Worm (Caenorhabditis elegans) whole organism, L1 larva: ENCODE measurements around the gene C39D10.8.

Experiments
- blmp-1 ChIP-seq: fragments of 150-350 bp; optimal IDR thresholded peaks from 2 replicates; lab custom pipeline; 2014; ENCODE audit warnings: missing biosample characterization, missing genetic modification characterization
- ceh-63 ChIP-seq: fragments of 200-800 bp; sonication (Bioruptor generic); optimal IDR thresholded peaks from 2 replicates; lab custom pipeline; 2018; ENCODE audit warnings: mild to moderate bottlenecking, missing genetic modification characterization, missing compliant biosample characterization
- efl-1 ChIP-seq, 4 experiments: fragments of 150-350 bp; optimal IDR thresholded peaks in 3 of 4; peaks in 1 of 4; 1 replicate in 1 of 4; 2 replicates in 3 of 4; lab custom pipeline; 2014; ENCODE audit warnings: missing biosample characterization in 2 of 4, missing genetic modification characterization in 2 of 4, missing genetic modification reagents in 2 of 4
- elt-2 ChIP-seq: sonication (generic microtip); optimal IDR thresholded peaks from 2 replicates; lab custom pipeline; 2016; ENCODE audit warnings: missing genetic modification characterization, mild to moderate bottlenecking, inconsistent platforms, missing compliant biosample characterization, missing genetic modification reagents
- lin-15B ChIP-seq: fragments of 150-350 bp; sonication (generic microtip); optimal IDR thresholded peaks from 3 replicates; lab custom pipeline; 2014; ENCODE audit warnings: missing biosample characterization, missing genetic modification characterization
- nhr-20 ChIP-seq: sonication (generic microtip); optimal IDR thresholded peaks from 2 replicates; lab custom pipeline; 2016; ENCODE audit warnings: mild to moderate bottlenecking, missing genetic modification characterization, missing compliant biosample characterization
- nhr-237 ChIP-seq: fragments of 150-350 bp; optimal IDR thresholded peaks from 2 replicates; lab custom pipeline; 2014; ENCODE audit warnings: missing biosample characterization, missing genetic modification characterization
- pqm-1 ChIP-seq: sonication (generic microtip); optimal IDR thresholded peaks from 3 replicates; lab custom pipeline; 2017; ENCODE audit warnings: missing biosample characterization, missing genetic modification characterization
- zag-1 ChIP-seq: fragments of 150-350 bp; optimal IDR thresholded peaks from 2 replicates; lab custom pipeline; 2014; ENCODE audit warnings: missing biosample characterization, missing genetic modification characterization
- zip-4 ChIP-seq: fragments of 200-800 bp; sonication (Bioruptor generic); optimal IDR thresholded peaks from 2 replicates; lab custom pipeline; 2018; ENCODE audit warnings: mild to moderate bottlenecking, missing genetic modification characterization, moderate library complexity, missing compliant biosample characterization

- TF ChIP-seq zag-1 (tag; lab: Kevin White, UChicago) (no peak), elt-2 (tag; lab: Kevin White, UChicago) (no peak), nhr-20 (tag; lab: Kevin White, UChicago) (no peak), lin-15B (tag; lab: Kevin White, UChicago) (no peak), nhr-237 (no peak), pqm-1 (tag; lab: Kevin White, UChicago) (no peak), zip-4 (no peak), efl-1 (optimal IDR thresholded peaks at IDR 0.05; lab: Kevin White, UChicago) (no peak), efl-1 (GFP tag; optimal IDR thresholded peaks at IDR 0.05 in 1 of 2; lab: Kevin White, UChicago) (no peak), blmp-1 (tag; lab: Kevin White, UChicago) (no peak), ceh-63 (GFP tag; lab: Kevin White, UChicago) (no peak)
Observed at ce11 chrX:7839989-7840388, 40.8 kb downstream of the C39D10.8 start.
